Fruit fly (Drosophila melanogaster): Measurements from ENCODE around the gene CG9962.

- TF ChIP-seq Mio (GFP tag; optimal IDR thresholded peaks at IDR 0.05) (no peak), Dfd (GFP tag; optimal IDR thresholded peaks at IDR 0.05) (no peak), ey (GFP tag; optimal IDR thresholded peaks at IDR 0.05) (no peak), dmrt93B (GFP tag; optimal IDR thresholded peaks at IDR 0.05) (no peak), Rel (GFP tag; optimal IDR thresholded peaks at IDR 0.05) (no peak), Rel (tag; optimal IDR thresholded peaks at IDR 0.05) (no peak), woc (GFP tag; optimal IDR thresholded peaks at IDR 0.05) (no peak), lola (GFP tag; optimal IDR thresholded peaks at IDR 0.05) (no peak), Sp1 (GFP tag; optimal IDR thresholded peaks at IDR 0.05) (no peak), br (GFP tag; optimal IDR thresholded peaks at IDR 0.05) (no peak), sv (GFP tag; optimal IDR thresholded peaks at IDR 0.05) (no peak)
These were observed 4.8 kb upstream of the CG9962 start, which contains the start of gene CG33125 for dm6 chr2L:2652314-2652713.
